Fruit fly (Drosophila melanogaster): ENCODE data around the gene CG31668.

The CG31668 gene

DNA sequence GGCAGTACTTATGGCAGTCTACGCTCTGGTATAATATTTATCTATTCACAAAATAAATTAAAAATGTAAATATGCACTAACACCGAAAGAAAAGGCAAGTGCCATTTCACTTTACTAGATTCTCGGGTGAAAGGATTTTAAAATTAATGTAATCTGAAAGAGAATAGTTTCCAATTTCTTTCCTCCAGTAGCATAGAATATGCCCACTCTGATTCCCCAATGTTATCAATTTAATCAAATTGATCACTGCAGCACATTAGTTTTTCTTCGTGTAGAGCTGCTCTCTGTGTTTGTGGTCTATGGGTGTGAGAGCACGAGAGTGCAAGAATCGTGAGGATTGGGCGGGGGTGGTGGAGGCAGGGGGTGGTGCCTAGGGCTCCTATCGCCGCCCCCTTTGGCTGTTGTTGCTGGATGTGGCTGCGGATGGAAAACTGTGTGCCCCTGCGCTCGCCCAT is 4.8 kb downstream of the CG31668 start (continued):
- TF ChIP-seq Opbp (GFP tag; IDR thresholded peaks at IDR 0.05; ENCODE audit: partially characterized antibody) (no peak), CG2202 (tag; optimal IDR thresholded peaks at IDR 0.05) (peak; percentile 93), hth (optimal IDR thresholded peaks at IDR 0.05) (no peak), mld (GFP tag; IDR thresholded peaks at IDR 0.05; ENCODE audit: partially characterized antibody) (no peak), gem (tag; optimal IDR thresholded peaks at IDR 0.05) (peak; percentile 91), Lhr (GFP tag; optimal IDR thresholded peaks at IDR 0.05) (peak; percentile 86), sug (tag; optimal IDR thresholded peaks at IDR 0.05) (peak; percentile 32), nerfin-1 (tag; optimal IDR thresholded peaks at IDR 0.05) (peak; percentile 92), CG17612 (GFP tag; IDR thresholded peaks at IDR 0.05) (no peak), CG18262 (tag; optimal IDR thresholded peaks at IDR 0.05) (peak; percentile 96), CG13424 (tag; optimal IDR thresholded peaks at IDR 0.05) (peak; percentile 87), vfl (GFP tag; optimal IDR thresholded peaks at IDR 0.05) (no peak), CG17829 (tag; optimal IDR thresholded peaks at IDR 0.05) (peak; percentile 91), sens (GFP tag) (peak; percentile 98), CG1792 (GFP tag; optimal IDR thresholded peaks at IDR 0.05) (peak; percentile 39), jumu (GFP tag; optimal IDR thresholded peaks at IDR 0.05) (peak; percentile 60), cas (GFP tag; IDR thresholded peaks at IDR 0.05) (no peak), corto (GFP tag; optimal IDR thresholded peaks at IDR 0.05) (peak; percentile 42), otp (GFP tag; IDR thresholded peaks at IDR 0.05) (peak; percentile 83), cwo (GFP tag; optimal IDR thresholded peaks at IDR 0.05) (peak; percentile 50), caup (GFP tag; optimal IDR thresholded peaks at IDR 0.05; ENCODE audit: severe bottlenecking) (peak; percentile 57), CG11504 (tag; optimal IDR thresholded peaks at IDR 0.05) (peak; percentile 88), br (optimal IDR thresholded peaks at IDR 0.05) (no peak), Dref (GFP tag; IDR thresholded peaks at IDR 0.05) (no peak), CG4282 (GFP tag; optimal IDR thresholded peaks at IDR 0.05) (no peak), fd102C (GFP tag; optimal IDR thresholded peaks at IDR 0.05) (peak; percentile 26), BEAF-32 (GFP tag; optimal IDR thresholded peaks at IDR 0.05) (no peak), CG17912 (GFP tag; optimal IDR thresholded peaks at IDR 0.05) (peak; percentile 43), cato (GFP tag; optimal IDR thresholded peaks at IDR 0.05; ENCODE audit: borderline replicate concordance) (peak; percentile 88), Deaf1 (tag; optimal IDR thresholded peaks at IDR 0.05) (no peak), CG6854 (GFP tag; optimal IDR thresholded peaks at IDR 0.05) (no peak), NC2α (GFP tag; optimal IDR thresholded peaks at IDR 0.05) (peak; percentile 30), CG12104 (GFP tag; optimal IDR thresholded peaks at IDR 0.05) (peak; percentile 86), scrt (GFP tag; optimal IDR thresholded peaks at IDR 0.05) (peak; percentile 62), D19B (GFP tag; optimal IDR thresholded peaks at IDR 0.05) (no peak), CG11093 (GFP tag; IDR thresholded peaks at IDR 0.05) (peak; percentile 58; the same call in 1 of the 3 replicates), NFAT (GFP tag; IDR thresholded peaks at IDR 0.05) (no peak), chm (GFP tag; IDR thresholded peaks at IDR 0.05) (peak; percentile 72), CG2199 (GFP tag; IDR thresholded peaks at IDR 0.05) (no peak), NfI (GFP tag; optimal IDR thresholded peaks at IDR 0.05) (peak; percentile 79), lilli (GFP tag; optimal IDR thresholded peaks at IDR 0.05) (peak; percentile 54), sens-2 (GFP tag; IDR thresholded peaks at IDR 0.05) (no peak), CG1024 (GFP tag; IDR thresholded peaks at IDR 0.05) (peak; percentile 32; the same call in 1 of the 2 replicates), CG42726 (GFP tag; IDR thresholded peaks at IDR 0.05; ENCODE audit: partially characterized antibody) (no peak), Nf-YC (tag; optimal IDR thresholded peaks at IDR 0.05) (peak; percentile 21), Sox100B (GFP tag; optimal IDR thresholded peaks at IDR 0.05) (peak; percentile 92), sr (GFP tag; IDR thresholded peaks at IDR 0.05) (no peak), CG1832 (GFP tag; optimal IDR thresholded peaks at IDR 0.05) (no peak), CG13287 (GFP tag; IDR thresholded peaks at IDR 0.05; ENCODE audit: partially characterized antibody) (no peak), wdn (GFP tag; IDR thresholded peaks at IDR 0.05) (no peak), phol (tag; optimal IDR thresholded peaks at IDR 0.05) (peak; percentile 90)
